ENCODE assay signal across 2 worm cellular contexts in genomic region chrV:11526927-11527491, ce11.
A peak's percentile ranks its signal among the peaks of the same experiment; 100 is the strongest.
TF ChIP-seq lines count a peak whose summit lies in the region.

No protein-coding gene starts in this region.

TF ChIP-seq in whole organism, L2 larva, 48 proteins besides CTCF, POLR2A, EP300 and RAD21:
- TF ChIP-seq nhr-25 (tag; optimal IDR thresholded peaks at IDR 0.05; lab: Kevin White, UChicago) = peak; percentile 53
- TF ChIP-seq elt-3 (tag; optimal IDR thresholded peaks at IDR 0.05; lab: Kevin White, UChicago) = no peak
- no peak for TF ChIP-seq unc-55 (GFP tag; optimal IDR thresholded peaks at IDR 0.05; lab: Kevin White, UChicago)
- TF ChIP-seq lin-11 (tag; optimal IDR thresholded peaks at IDR 0.05; lab: Kevin White, UChicago) = no peak

TF ChIP-seq in whole organism, L3 larva, 47 proteins besides CTCF, POLR2A, EP300 and RAD21:
- TF ChIP-seq nhr-25 (tag; optimal IDR thresholded peaks at IDR 0.05; lab: Kevin White, UChicago) (peak; percentile 65), ztf-11 (tag; optimal IDR thresholded peaks at IDR 0.05; lab: Kevin White, UChicago) (no peak)

Comparison
In these comparisons a context has a peak if more than half of its experiments do, and no peak if none do; other contexts are left out.
1. Of the 25 proteins assayed by ChIP-seq in both whole organism, L2 larva and whole organism, L3 larva: peak only in whole organism, L2 larva: none; only in whole organism, L3 larva: none; in both: nhr-25; in neither: 24.